Worm (Caenorhabditis elegans): ENCODE measurements around the gene slo-2.

The slo-2 gene

DNA sequence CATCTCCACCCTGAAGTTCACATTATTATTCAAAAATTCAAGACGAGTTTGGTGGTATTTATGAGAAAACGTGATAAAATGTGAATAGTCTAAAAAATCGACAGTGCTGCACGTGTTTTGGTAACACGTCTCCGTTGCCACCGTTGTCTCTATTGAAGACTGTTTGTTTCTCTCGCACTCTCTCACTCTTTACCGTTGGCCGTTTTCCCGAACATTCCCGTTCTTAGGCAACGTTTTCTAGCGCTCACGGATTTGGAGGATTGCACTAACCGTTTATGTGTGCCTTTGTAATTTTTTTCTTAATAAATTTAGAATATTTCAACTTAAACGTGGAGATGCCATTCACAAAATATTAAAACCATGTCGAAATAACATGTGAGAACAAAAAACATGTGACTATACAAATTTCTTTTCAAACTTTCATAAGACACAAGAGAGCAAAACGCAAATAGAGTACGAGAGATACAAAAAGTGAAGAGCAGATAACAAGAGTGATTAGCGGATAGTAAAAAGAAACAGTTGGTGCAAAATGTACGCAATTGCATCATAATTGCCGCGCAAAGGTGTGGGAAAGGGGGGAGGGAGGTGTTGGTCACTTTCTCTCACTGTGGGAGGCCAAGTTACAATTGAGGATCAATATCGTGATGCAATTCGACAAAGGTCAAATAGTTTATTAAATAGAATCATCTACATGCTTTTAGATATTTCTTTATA lies 9.3 kb upstream of the slo-2 start, which contains the start of gene pek-1 (continued):
- no peak for TF ChIP-seq elt-1 (tag; optimal IDR thresholded peaks at IDR 0.05)
- no peak for TF ChIP-seq nhr-12 (tag; optimal IDR thresholded peaks at IDR 0.05)
- TF ChIP-seq fkh-2 (tag; optimal IDR thresholded peaks at IDR 0.05): no peak
- TF ChIP-seq elt-3 (tag; optimal IDR thresholded peaks at IDR 0.05): no peak
- TF ChIP-seq nhr-67 (tag; optimal IDR thresholded peaks at IDR 0.05): no peak
- peak; percentile 25 for TF ChIP-seq hmg-11 (tag; optimal IDR thresholded peaks at IDR 0.05)

DNA sequence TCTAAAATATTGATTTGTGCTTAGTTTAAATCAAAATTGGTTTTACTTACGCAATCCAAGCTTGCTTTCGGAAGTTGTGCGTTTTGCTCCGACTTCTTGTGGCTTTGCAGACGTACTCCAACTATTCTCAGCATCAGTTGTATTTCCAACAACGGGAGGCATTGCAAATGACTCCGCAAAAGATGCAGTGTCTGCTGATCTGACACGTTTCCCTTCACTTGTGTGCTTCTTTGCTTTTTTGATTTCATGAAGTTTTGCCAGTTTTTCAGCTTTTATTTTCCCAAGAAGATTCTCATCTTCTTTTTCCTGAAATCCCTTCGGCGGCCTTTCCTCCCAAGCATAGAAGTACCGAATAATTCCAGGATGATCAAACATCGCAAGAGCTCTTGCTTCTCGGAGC lies 5.9 kb upstream of the slo-2 start:
- TF ChIP-seq ceh-9 (tag; optimal IDR thresholded peaks at IDR 0.05) (no peak), pha-4 (tag; optimal IDR thresholded peaks at IDR 0.05) (no peak), jun-1 (tag; optimal IDR thresholded peaks at IDR 0.05) (no peak), nhr-12 (tag; optimal IDR thresholded peaks at IDR 0.05) (no peak), unc-62 (GFP tag; optimal IDR thresholded peaks at IDR 0.05) (no peak), nhr-11 (tag; optimal IDR thresholded peaks at IDR 0.05) (no peak), nhr-23 (tag; optimal IDR thresholded peaks at IDR 0.05) (no peak), hmg-11 (tag; optimal IDR thresholded peaks at IDR 0.05) (no peak), nhr-28 (tag; optimal IDR thresholded peaks at IDR 0.05) (no peak), sea-2 (GFP tag; optimal IDR thresholded peaks at IDR 0.05) (no peak), ceh-28 (tag; optimal IDR thresholded peaks at IDR 0.05) (no peak)

DNA sequence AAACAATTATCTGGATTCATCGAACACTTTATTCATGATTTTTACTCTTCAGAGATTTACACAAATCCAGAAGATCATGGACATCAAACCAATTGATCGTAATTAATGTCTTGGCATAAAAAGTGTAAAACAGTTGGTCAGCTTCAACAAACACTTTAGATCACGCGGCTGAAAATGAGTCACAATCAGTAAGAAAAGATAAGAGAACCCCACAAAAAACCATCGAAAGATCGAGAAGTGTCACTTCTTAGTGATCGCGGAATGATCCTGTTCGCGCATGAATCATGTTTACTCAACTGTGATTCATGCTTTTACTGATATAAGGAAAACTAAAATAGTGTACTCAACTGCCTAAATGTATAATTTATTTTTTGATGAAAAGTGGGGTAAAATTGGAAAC lies 3.7 kb upstream of the slo-2 start:
- peak; percentile 78 for TF ChIP-seq elt-2 (tag; optimal IDR thresholded peaks at IDR 0.05)
- TF ChIP-seq ama-1 (optimal IDR thresholded peaks at IDR 0.05): no peak
- no peak for TF ChIP-seq ceh-16 (tag; optimal IDR thresholded peaks at IDR 0.05)
- no peak for TF ChIP-seq lin-15B (tag; optimal IDR thresholded peaks at IDR 0.05)
- no peak for TF ChIP-seq sea-2 (GFP tag; optimal IDR thresholded peaks at IDR 0.05)
- no peak for TF ChIP-seq fkh-10 (GFP tag; optimal IDR thresholded peaks at IDR 0.05)
- TF ChIP-seq tbx-2 (tag; optimal IDR thresholded peaks at IDR 0.05): no peak
- TF ChIP-seq eor-1 (tag; optimal IDR thresholded peaks at IDR 0.05): no peak
- TF ChIP-seq egl-27 (tag; optimal IDR thresholded peaks at IDR 0.05): no peak
- no peak for TF ChIP-seq nhr-28 (tag; optimal IDR thresholded peaks at IDR 0.05)
- no peak for TF ChIP-seq fkh-2 (tag; optimal IDR thresholded peaks at IDR 0.05)
- TF ChIP-seq skn-1 (tag; optimal IDR thresholded peaks at IDR 0.05): no peak
- TF ChIP-seq pha-4 (tag; optimal IDR thresholded peaks at IDR 0.05): peak; percentile 78
- no peak for TF ChIP-seq ztf-4 (tag; optimal IDR thresholded peaks at IDR 0.05)
- TF ChIP-seq zag-1 (tag; optimal IDR thresholded peaks at IDR 0.05): no peak
- no peak for TF ChIP-seq ceh-9 (tag; optimal IDR thresholded peaks at IDR 0.05)
- no peak for TF ChIP-seq ztf-11 (tag; optimal IDR thresholded peaks at IDR 0.05)
- no peak for TF ChIP-seq nhr-43 (tag; optimal IDR thresholded peaks at IDR 0.05; ENCODE audit: poor library complexity, severe bottlenecking)
- no peak for TF ChIP-seq ceh-82 (tag; optimal IDR thresholded peaks at IDR 0.05)
- TF ChIP-seq lsy-12 (tag; optimal IDR thresholded peaks at IDR 0.05): no peak
- TF ChIP-seq nhr-77 (tag; optimal IDR thresholded peaks at IDR 0.05): no peak
- no peak for TF ChIP-seq ZK546.5 (tag; optimal IDR thresholded peaks at IDR 0.05)
- TF ChIP-seq hmg-11 (tag; optimal IDR thresholded peaks at IDR 0.05): no peak
- TF ChIP-seq aly-2 (tag; optimal IDR thresholded peaks at IDR 0.05): no peak
- TF ChIP-seq fos-1 (tag; optimal IDR thresholded peaks at IDR 0.05): peak; percentile 71
- TF ChIP-seq nfya-1 (tag; optimal IDR thresholded peaks at IDR 0.05; ENCODE audit: insufficient read depth): peak; percentile 8
- no peak for TF ChIP-seq unc-62 (GFP tag; optimal IDR thresholded peaks at IDR 0.05)
- TF ChIP-seq elt-3 (tag; optimal IDR thresholded peaks at IDR 0.05): no peak
- TF ChIP-seq nhr-76 (tag; optimal IDR thresholded peaks at IDR 0.05): no peak
- TF ChIP-seq nhr-237 (tag; optimal IDR thresholded peaks at IDR 0.05): no peak
- no peak for TF ChIP-seq R02D3.7 (tag; optimal IDR thresholded peaks at IDR 0.05)
- TF ChIP-seq pqm-1 (tag; optimal IDR thresholded peaks at IDR 0.05): peak; percentile 91
- peak; percentile 87 for TF ChIP-seq jun-1 (tag; optimal IDR thresholded peaks at IDR 0.05)
- no peak for TF ChIP-seq nhr-11 (tag; optimal IDR thresholded peaks at IDR 0.05)
- TF ChIP-seq nhr-12 (tag; optimal IDR thresholded peaks at IDR 0.05): no peak
- TF ChIP-seq nhr-25 (tag; optimal IDR thresholded peaks at IDR 0.05): no peak
- no peak for TF ChIP-seq unc-39 (tag; optimal IDR thresholded peaks at IDR 0.05)
- TF ChIP-seq nhr-67 (tag; optimal IDR thresholded peaks at IDR 0.05): no peak
- no peak for TF ChIP-seq ceh-28 (tag; optimal IDR thresholded peaks at IDR 0.05)
- TF ChIP-seq daf-12 (tag; optimal IDR thresholded peaks at IDR 0.05): no peak
- TF ChIP-seq mml-1 (tag; optimal IDR thresholded peaks at IDR 0.05): no peak
- TF ChIP-seq elt-1 (tag; optimal IDR thresholded peaks at IDR 0.05): no peak
- no peak for TF ChIP-seq mdl-1 (tag; optimal IDR thresholded peaks at IDR 0.05)
- TF ChIP-seq lin-39 (tag; optimal IDR thresholded peaks at IDR 0.05): no peak
- TF ChIP-seq egl-5 (tag; optimal IDR thresholded peaks at IDR 0.05): peak; percentile 86
- TF ChIP-seq nhr-23 (tag; optimal IDR thresholded peaks at IDR 0.05): no peak
- TF ChIP-seq snpc-4 (tag; optimal IDR thresholded peaks at IDR 0.05): no peak
